Worm (Caenorhabditis elegans): ENCODE results near the gene ipla-2.

DNA sequence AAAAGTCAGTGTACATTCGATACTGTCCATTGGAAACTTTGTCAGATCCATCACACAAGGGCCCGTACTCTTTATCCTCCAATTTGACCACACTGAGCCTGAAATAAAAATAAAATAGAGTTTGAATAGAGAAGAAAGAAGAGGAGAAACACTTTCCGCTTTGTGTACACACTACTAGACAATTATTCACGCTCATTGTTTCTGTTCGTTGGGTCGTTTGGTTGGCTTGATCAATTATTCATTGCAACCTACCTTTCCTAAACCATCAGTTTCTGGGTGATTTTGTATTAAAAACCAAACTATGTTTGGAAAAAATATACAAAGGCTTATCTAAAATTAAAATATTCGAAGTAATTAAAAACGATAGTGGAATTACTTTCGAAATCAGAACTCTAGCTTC lies 33.1 kb downstream of the ipla-2 start:
- TF ChIP-seq klf-2 (GFP tag; conservative IDR thresholded peaks at IDR 0.05) = no peak
- no peak for TF ChIP-seq flt-1 (GFP tag; IDR thresholded peaks at IDR 0.05)
- TF ChIP-seq ztf-29 (GFP tag; IDR thresholded peaks at IDR 0.05) = no peak
- TF ChIP-seq tab-1 (GFP tag; IDR thresholded peaks at IDR 0.05) = no peak
- no peak for TF ChIP-seq ref-1 (GFP tag; conservative IDR thresholded peaks at IDR 0.05)

Data from whole organism, midembryonic.